Fruit fly (Drosophila melanogaster) whole organism, larva: ENCODE results near the gene Pkc98E.

Experiments
- noc ChIP-seq: fragments of 200-800 bp; sonication (Bioruptor generic); optimal IDR thresholded peaks from 3 replicates; lab custom pipeline; 2019; ENCODE audit warnings: missing biosample characterization, mild to moderate bottlenecking, missing genetic modification characterization, moderate library complexity

Pkc98E gene

dm6 chr3R:29069208-29070072 is 30.5 kb downstream of the Pkc98E start:
- TF ChIP-seq noc, result no peak

- no peak for TF ChIP-seq noc
These were observed 32.2 kb downstream of the Pkc98E start for dm6 chr3R:29071141-29071540.

dm6 chr3R:29072834-29073233 is 33.9 kb downstream of the Pkc98E start:
- TF ChIP-seq noc, result no peak

dm6 chr3R:29074001-29074609 is 35.1 kb downstream of the Pkc98E start:
- TF ChIP-seq noc, result peak; percentile 16

DNA sequence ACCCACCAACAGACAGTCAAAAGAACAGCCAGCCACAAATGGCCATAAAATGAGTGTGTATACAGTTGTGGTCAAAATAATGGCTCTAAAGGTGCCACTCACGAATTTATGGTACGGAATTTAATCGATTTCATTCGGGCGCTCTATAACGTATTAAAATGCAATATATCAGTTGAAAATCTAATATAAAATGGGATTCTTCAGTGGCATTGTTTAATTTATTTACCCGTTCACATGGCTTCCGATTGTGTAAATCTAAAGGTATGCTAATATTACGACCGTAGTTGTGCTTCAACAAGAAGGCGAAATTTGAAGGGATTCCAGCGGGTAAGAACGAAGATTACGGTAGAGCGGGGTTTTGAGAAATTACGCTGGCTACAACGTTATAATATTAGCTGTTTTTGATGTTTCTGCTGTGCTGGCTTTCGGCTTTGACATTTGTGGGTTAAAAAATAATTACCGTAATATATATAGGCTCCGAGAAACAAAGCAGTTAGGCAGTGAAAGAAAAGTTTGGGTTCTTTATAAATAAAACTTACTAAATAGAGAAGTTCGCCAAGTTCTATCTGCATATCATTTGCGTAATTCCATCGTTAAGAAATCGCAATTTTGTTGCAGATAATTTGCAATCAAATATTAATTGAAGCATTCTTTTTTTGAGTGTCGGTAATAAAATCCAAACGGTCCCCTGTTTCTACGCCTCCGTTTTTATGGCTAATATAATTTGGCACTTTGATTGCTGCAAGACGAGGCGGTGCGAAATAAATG is 36.9 kb downstream of the Pkc98E start:
- TF ChIP-seq noc, result peak; percentile 19

dm6 chr3R:29076609-29077008 is 37.7 kb downstream of the Pkc98E start:
- TF ChIP-seq noc, result no peak

DNA sequence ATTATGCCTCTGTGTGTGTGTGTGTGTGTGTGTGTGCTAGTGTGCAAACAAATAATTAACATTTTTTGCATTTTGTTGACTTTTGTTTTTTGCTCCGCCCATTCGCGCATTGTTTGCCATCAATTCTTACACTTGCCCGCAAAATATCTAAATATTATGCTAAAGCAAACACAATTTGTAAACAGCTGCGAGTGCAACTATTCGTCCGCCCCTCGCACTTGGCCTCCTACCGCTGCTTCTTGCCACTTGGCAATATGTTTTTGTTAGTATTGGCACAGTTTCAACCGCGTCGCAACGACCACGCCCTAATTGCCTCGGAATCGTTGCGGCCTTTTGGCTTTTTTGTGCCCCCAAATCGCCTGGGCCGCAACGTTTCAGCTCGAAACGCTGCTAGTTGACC is 38.6 kb downstream of the Pkc98E start:
- TF ChIP-seq noc, result no peak

DNA sequence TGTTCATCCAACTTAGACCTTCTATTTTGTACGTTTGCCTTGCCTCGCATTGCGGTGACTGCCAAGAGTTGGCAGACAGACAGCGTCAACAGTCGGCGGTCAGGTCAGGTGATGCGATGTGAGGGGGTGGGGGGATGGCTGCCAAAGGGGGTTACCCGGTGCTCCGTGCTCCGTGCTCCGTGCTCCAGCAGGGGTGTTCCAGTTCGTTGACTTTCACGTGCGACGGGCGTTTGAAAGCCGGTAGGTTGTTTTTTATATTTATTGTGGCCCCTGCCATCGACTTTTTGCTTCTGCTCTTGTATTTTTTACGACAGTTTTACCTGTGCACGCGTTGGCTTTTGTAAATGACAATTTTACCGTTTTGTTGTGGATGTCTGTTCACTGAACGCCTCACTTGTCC is 43.1 kb downstream of the Pkc98E start:
- no peak for TF ChIP-seq noc

DNA sequence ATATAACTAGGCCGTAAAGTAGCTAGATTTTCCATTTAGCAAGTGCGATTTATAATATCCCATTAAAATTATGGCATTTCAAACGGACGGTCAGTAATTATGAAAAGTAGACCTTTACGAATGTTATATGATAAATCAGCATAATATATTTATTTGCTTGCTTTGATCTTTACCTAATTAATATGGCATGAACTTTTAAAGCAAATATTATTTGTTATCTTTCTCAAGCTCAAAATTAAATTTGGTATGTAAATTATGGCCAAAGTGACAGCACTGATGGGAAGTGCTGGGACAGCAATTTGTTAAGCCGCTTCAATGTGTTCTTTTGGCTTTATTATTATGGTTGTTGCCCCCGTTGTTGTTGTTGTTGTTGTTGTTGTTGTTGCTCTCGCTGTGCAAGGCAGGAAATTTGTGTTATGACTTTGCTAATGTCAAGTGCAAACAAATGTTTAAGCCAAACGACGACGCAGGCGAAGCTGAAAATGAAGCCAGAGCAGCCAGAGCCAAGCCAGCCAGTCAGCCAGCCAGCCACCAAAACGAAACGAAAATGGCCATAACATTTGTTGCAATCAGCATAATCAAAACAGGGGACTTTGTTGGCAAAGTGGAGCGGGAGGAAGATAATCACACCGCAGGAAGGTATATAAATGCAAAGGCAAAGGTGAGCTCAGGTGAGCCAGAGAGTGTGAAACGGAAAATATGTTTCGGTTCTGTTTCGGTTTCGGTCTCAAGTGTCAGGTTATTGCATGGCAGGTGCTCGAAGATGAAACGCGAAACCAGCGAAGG is 43.7 kb downstream of the Pkc98E start:
- no peak for TF ChIP-seq noc

- no peak for TF ChIP-seq noc
These were observed 44.8 kb downstream of the Pkc98E start for dm6 chr3R:29083459-29084457.

DNA sequence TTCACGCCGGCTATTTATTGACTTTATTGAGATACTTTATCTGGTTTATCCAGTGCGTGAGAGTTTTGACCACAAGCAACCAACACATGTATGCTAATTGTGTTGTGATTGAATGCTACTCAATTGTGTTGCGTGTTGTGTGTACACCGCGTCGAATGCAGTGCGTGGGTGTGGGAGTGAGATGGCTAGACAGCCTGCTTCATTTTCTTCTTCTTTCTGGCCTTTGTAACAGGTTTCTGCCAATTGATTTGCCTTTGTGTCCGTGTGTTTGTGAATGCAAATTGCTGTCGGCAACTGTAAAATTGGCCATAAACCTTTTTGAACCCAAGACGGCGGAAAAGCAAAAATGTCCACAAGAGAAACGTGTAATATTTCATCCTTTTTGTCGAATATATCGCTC is 47.9 kb downstream of the Pkc98E start:
- TF ChIP-seq noc, result no peak

dm6 chr3R:29087302-29087782 is 48.4 kb downstream of the Pkc98E start:
- no peak for TF ChIP-seq noc

DNA sequence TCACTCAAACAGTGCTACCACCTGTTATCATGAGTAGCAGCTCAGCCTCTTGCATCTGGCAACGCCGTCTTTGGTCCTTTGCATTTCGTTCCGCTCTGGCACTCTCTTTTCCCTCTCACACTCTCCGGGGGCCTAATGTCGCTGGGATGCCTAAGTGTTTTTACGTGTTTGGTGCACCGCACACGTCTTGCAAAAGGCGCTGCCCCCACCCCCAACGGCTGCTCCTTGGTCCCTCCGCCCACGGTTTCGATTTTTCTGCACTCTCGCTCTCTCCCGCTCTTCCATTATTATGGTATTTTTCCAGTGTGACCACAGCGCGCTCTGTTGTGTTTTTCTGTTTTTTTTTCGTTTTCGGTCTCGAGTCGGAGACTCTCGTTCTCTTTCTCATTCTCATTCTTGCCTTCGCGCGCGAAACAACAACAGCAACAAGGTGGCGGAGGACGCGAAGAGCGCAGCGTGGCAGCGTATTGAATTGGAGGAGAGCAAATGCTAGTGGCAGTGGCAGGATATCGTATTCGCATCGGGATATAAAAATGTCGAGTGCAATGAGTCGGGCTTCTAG is 49.1 kb downstream of the Pkc98E start:
- no peak for TF ChIP-seq noc

dm6 chr3R:29088938-29089661 is 50.1 kb downstream of the Pkc98E start:
- TF ChIP-seq noc, result no peak
